Fruit fly (Drosophila melanogaster): Measurements from ENCODE around the gene Exo84.
A peak's percentile ranks its signal among the peaks of the same experiment; 100 is the strongest.

The Exo84 gene

dm6 chr3R:26072477-26072876 is 20.4 kb upstream of the Exo84 start (continued):
- TF ChIP-seq slou (GFP tag; optimal IDR thresholded peaks at IDR 0.05) (no peak), CG17568 (GFP tag; optimal IDR thresholded peaks at IDR 0.05) (no peak), pnt (GFP tag; optimal IDR thresholded peaks at IDR 0.05) (no peak), sima (GFP tag; optimal IDR thresholded peaks at IDR 0.05) (no peak), Hmr (GFP tag; optimal IDR thresholded peaks at IDR 0.05) (no peak), CG5245 (GFP tag; optimal IDR thresholded peaks at IDR 0.05) (no peak), Fer1 (GFP tag; optimal IDR thresholded peaks at IDR 0.05) (no peak), Hmx (GFP tag; optimal IDR thresholded peaks at IDR 0.05) (no peak), Ada2b (GFP tag; IDR thresholded peaks at IDR 0.05) (peak; percentile 26; the same call in 1 of the 2 replicates), ci (GFP tag; IDR thresholded peaks at IDR 0.05) (peak; percentile 79), CG16815 (GFP tag; optimal IDR thresholded peaks at IDR 0.05) (no peak), CrebB (tag; optimal IDR thresholded peaks at IDR 0.05) (no peak), CG3407 (GFP tag; optimal IDR thresholded peaks at IDR 0.05) (peak; percentile 5), pb (GFP tag; optimal IDR thresholded peaks at IDR 0.05) (no peak), ERR (GFP tag; optimal IDR thresholded peaks at IDR 0.05) (no peak), CG6254 (GFP tag; optimal IDR thresholded peaks at IDR 0.05) (peak; percentile 44), CG4404 (GFP tag; IDR thresholded peaks at IDR 0.05) (no peak), nerfin-1 (tag; optimal IDR thresholded peaks at IDR 0.05) (no peak), Ets65A (GFP tag) (no peak), CG2889 (GFP tag; IDR thresholded peaks at IDR 0.05) (no peak), Med (GFP tag) (no peak), NFAT (GFP tag; IDR thresholded peaks at IDR 0.05) (no peak), Camta (GFP tag; optimal IDR thresholded peaks at IDR 0.05) (no peak), h (optimal IDR thresholded peaks at IDR 0.05) (no peak), Awh (GFP tag; IDR thresholded peaks at IDR 0.05) (no peak), Atf6 (GFP tag; IDR thresholded peaks at IDR 0.05) (no peak), chif (GFP tag; optimal IDR thresholded peaks at IDR 0.05) (peak; percentile 36 to 38), hb (GFP tag; IDR thresholded peaks at IDR 0.05; ENCODE audit: partially characterized antibody) (no peak), E2f1 (GFP tag; IDR thresholded peaks at IDR 0.05) (peak; percentile 29; the same call in 1 of the 2 replicates), Ets97D (GFP tag; optimal IDR thresholded peaks at IDR 0.05) (no peak), CG9876 (GFP tag; optimal IDR thresholded peaks at IDR 0.05) (no peak), Sry-β (GFP tag; optimal IDR thresholded peaks at IDR 0.05) (no peak), Dad (GFP tag; optimal IDR thresholded peaks at IDR 0.05) (no peak), wek (GFP tag; optimal IDR thresholded peaks at IDR 0.05) (no peak), pzg (GFP tag; optimal IDR thresholded peaks at IDR 0.05) (no peak), odd (GFP tag; optimal IDR thresholded peaks at IDR 0.05) (no peak), Sox102F (GFP tag; optimal IDR thresholded peaks at IDR 0.05) (peak; percentile 55), nmo (GFP tag; optimal IDR thresholded peaks at IDR 0.05) (peak; percentile 32), CG3847 (GFP tag; IDR thresholded peaks at IDR 0.05) (no peak), Doc2 (GFP tag; IDR thresholded peaks at IDR 0.05) (no peak), CG30403 (GFP tag; optimal IDR thresholded peaks at IDR 0.05) (no peak), CG3163 (GFP tag; optimal IDR thresholded peaks at IDR 0.05) (no peak), D19A (tag; optimal IDR thresholded peaks at IDR 0.05) (no peak), sc (optimal IDR thresholded peaks at IDR 0.05) (no peak), sc (GFP tag; optimal IDR thresholded peaks at IDR 0.05) (no peak), C15 (GFP tag; IDR thresholded peaks at IDR 0.05) (no peak), grau (tag; optimal IDR thresholded peaks at IDR 0.05) (no peak), rib (GFP tag; IDR thresholded peaks at IDR 0.05) (no peak), gsb-n (tag; optimal IDR thresholded peaks at IDR 0.05) (peak; percentile 10), sna (GFP tag; IDR thresholded peaks at IDR 0.05; ENCODE audit: partially characterized antibody) (no peak), Stat92E (GFP tag; optimal IDR thresholded peaks at IDR 0.05) (no peak), CG1529 (GFP tag; optimal IDR thresholded peaks at IDR 0.05) (no peak), CG9609 (GFP tag; optimal IDR thresholded peaks at IDR 0.05) (no peak)

All from whole organism, embryonic.